Fruit fly (Drosophila melanogaster) ovary, adult (tissue): ENCODE data around the gene Srp19.
A peak's percentile ranks its signal among the peaks of the same experiment; 100 is the strongest.

Experiments
- CG17801 ChIP-seq: fragments of 200-800 bp; optimal IDR thresholded peaks from 2 replicates; lab custom pipeline; 2019; ENCODE audit warnings: missing biosample characterization, mild to moderate bottlenecking, missing genetic modification characterization, moderate library complexity; ENCODE audit not compliant: partially characterized antibody

Gene Srp19

DNA sequence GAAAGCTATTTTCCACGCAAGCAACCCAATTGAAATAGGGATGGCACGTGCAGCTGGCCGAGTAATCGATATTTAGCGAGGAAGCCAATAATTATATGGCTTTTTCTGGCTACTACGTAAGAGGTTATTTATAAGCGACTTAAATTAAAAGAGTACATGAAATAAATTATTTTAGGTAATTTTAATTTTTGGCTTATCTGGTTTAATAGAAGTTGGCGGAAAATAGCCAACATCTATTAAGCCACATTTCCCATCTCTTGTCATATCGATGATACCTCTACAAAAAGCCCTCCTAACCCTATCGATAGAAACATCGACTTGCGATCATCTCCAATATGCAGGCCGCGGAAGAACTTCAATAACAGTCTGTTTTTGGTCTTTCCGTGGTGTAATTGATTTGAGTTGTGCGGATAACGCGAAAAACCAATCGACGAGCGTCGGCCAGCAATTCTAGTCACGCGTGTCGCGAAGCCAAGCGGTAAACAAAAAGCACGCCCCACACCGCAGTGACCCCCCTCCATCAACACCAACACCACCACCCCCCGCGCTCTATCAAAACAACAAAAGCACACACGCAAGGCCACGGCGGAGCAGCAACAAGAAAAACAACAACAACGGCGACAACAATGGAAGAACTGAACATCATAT lies at the start of gene Srp19, which contains the start of gene qm:
Srp19 (minus strand) TSS at position 51 of the 648 bp plus-strand sequence.
qm (plus strand) TSS at position 330 of the 648 bp plus-strand sequence.
- TF ChIP-seq CG17801 (GFP tag; lab: Kevin White, UChicago): peak; percentile 45

DNA sequence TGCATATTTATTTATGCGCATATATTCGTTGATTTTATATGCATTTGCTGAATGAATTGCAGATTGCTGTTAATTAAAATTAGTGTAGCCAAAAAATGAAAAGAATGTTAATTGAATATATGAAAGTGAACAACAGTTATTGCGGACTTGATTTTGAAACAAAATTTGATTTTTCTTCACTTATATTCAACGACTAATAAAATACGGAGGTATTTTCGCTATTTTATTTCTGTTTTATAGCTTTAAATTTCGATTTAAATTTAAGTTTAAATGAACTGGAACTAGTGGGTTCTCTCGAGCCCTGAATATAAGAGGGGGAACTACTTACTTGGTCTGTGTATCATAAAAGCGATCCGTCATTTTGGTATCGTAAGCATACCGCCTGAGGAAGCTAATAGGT lies 48.2 kb upstream of the Srp19 start, which contains the start of gene CG32379:
CG32379 (plus strand) TSS at position 301 of the 400 bp plus-strand sequence.
- TF ChIP-seq CG17801 (GFP tag; lab: Kevin White, UChicago): no peak

DNA sequence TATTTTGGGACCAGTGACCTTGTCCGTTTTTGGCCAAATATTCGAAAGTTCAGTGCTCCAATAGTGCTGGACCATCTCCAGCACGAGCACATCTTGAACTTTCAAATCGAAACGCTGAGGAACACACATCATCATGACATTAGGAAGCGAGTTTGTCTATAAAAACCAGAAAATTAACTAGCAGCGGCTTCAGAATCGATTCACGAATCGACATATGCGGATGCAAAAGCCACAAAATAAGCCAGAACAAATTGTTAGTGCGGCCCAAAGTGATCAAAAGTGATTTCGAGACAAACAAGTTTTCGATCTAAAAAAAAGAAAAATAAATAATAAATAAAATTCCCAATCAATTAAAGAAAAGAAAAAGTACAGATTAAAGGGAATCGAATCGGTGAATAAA lies 42.6 kb upstream of the Srp19 start, which contains the start of gene CG8563:
CG8563 (plus strand) TSS at position 301 of the 400 bp plus-strand sequence.
- no peak for TF ChIP-seq CG17801 (GFP tag; lab: Kevin White, UChicago)

DNA sequence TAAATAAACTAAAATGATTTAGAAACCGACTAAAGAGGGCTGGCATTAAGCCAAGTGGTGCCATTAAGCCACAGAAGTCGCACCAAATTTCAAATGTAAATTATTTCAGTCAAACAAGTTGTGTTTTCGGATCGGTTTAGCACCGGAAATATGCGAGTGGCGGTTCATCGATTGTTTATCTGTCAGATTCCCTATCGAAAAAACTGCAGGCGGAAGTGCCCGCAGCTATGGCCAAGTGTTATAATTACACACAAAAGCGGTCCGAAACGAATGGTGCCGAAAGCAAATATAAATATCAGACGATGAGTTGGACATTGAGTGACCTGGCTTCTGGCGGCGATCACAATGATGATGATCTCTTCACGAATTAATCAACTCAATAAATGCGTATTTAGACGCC lies 42.2 kb upstream of the Srp19 start:
- TF ChIP-seq CG17801 (GFP tag; lab: Kevin White, UChicago): no peak

DNA sequence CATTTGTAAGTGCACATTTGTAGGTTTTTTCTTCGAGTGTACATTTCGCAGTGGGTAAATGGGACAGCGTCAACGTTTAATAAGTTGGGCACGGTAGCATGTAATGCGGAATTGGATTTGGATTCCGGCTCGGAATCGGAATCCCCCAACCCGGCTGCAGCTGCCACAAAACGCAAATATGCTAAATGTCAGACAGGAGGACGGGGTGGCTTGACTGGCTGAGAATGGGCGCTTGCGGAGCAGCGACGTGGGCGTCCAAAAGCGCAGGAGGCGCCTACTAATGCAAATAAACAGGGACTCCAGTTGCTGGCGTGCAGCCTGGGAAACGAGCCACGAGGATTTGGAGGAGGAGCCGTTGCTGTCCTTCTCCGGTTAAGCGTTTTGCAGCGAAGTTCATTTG lies 40.0 kb upstream of the Srp19 start, which contains the start of gene CG8564:
CG8564 (minus strand) TSS at position 101 of the 400 bp plus-strand sequence.
- no peak for TF ChIP-seq CG17801 (GFP tag; lab: Kevin White, UChicago)

DNA sequence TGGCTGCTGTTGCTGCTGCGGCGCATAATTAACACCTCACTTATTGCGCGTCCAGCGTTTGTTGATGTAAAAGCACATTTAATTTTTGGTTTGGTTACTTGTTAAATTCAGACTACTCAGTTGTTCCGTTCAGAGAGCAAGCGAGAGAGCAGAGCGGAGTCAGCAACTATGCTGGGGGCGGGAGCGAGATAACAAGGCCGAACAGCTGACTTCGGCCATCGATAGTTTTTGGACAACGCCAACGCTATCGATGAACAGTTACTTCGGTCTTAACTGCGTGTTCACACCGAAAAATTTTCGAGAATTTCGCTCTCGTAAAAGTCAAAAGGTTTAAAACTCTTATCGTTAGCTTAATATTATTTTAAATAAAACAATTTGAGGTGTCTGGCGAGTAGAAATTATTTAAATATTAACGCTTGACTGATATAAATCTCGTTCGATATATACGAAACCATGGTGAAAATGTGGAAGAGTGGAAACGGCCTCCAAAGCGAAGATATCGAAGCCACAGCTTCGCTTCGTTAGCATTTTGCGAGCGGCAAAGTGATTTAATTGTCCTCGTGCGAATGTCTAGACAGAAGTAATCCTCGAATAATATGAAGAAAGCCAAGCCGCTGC lies 33.6 kb upstream of the Srp19 start, which contains the start of the genes SMSr and smid:
SMSr (minus strand) TSS at position 116 of the 618 bp plus-strand sequence.
smid (plus strand) TSS at position 256 of the 618 bp plus-strand sequence.
- peak; percentile 26 for TF ChIP-seq CG17801 (GFP tag; lab: Kevin White, UChicago)

DNA sequence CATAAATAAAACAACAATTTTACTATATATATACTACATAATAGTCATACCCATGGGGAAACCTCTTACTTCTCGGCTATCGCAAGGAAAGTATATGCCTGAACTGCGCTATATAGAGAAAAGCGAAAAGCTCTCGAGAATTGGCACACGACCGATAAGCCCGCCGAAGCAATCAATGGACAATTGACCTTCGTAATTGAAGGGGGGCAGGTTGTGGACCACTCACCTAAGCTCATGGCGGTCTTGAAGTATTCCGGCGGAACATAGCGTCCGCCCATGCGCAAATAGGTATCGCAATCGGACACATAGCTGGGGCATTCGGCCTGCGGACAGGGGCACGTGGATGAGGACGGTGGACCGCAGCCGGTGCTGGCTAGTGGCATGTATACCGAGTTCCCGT lies 32.6 kb upstream of the Srp19 start:
- TF ChIP-seq CG17801 (GFP tag; lab: Kevin White, UChicago): no peak

DNA sequence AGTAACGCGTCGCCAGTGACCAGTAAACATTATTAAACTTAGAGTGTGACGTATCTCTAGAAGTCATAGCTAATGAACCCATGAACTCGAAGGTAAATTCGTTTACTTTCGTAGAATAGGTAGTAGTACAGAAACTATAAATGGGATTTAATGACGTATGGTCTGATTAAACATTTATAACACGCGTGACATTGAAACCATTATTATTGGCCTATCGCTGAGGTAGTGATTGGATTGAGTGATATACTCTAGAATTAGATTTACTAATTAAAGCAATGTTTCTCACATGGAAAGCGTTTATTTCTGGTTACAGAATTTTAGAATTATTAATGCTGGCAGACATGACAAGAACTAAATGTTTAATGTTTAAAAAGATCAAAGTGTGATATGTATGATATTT lies 29.0 kb upstream of the Srp19 start:
- TF ChIP-seq CG17801 (GFP tag; lab: Kevin White, UChicago): no peak

DNA sequence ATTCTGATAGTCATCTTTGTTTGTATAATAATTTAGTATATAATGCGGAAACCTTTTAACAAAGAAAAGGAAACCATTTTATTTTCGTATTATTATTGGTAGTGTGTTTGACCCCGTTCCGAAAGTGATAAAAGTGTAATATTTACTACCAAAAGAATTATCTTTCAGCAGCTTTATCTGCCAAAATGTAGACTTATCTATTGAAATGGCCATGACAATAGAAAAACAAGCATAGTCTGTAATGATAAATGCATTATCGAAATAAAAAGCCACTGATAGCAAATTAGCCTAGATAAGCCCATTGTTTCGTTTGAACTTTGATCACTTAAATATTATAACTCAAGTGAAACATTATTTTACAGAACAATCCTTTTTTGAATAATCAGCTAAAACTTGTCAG lies 28.3 kb upstream of the Srp19 start:
- TF ChIP-seq CG17801 (GFP tag; lab: Kevin White, UChicago): no peak

DNA sequence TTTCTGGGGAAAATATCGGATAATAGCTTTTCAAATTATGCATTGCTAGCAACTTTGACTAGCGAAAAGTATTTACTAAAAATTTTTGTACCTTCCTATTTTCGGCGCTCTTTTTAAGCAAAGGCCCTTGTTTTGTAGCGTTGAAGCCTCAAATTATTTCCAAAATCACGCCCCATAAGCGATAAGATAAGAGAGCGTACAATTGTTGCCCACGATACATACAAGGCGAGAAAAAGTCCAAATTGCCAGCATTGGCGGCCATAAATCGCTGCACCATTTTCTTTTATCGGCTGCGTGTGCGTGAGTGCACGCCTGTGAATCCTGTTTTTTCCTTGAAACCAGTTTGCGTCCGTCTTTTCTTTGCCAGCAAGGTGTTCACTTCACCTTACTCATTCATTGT lies 23.5 kb upstream of the Srp19 start:
- TF ChIP-seq CG17801 (GFP tag; lab: Kevin White, UChicago): no peak

DNA sequence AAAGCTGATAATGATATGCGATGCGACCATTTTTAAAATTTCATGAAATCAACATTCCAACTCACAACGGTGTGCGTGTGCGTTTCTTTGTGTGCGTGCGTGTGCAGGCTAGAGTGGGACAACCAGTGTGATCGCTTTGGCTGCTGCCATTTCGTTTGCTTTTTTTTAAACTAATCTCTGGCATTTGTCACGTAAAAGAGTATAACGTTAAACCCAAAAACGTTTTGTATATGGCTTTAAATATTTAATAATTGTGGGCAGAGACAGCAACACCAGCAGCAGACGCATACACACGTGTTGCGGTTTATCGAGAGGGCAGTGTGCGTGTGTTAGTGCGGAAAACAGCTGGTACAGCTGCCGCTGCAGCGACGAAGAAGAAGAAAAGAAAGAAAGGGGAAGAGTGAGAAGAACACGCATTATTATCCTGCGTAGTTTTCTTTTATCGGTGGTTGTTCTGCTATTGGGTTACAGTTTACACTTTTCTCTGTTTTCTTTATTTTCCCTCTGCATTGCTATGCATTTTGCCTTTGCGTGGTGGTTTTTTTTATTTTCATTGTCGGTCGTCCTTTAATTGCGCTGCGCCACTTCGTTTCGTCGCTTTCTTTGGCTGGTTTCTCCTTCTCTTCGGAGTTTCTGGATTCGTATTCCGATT lies 22.5 kb upstream of the Srp19 start:
- TF ChIP-seq CG17801 (GFP tag; lab: Kevin White, UChicago): no peak

DNA sequence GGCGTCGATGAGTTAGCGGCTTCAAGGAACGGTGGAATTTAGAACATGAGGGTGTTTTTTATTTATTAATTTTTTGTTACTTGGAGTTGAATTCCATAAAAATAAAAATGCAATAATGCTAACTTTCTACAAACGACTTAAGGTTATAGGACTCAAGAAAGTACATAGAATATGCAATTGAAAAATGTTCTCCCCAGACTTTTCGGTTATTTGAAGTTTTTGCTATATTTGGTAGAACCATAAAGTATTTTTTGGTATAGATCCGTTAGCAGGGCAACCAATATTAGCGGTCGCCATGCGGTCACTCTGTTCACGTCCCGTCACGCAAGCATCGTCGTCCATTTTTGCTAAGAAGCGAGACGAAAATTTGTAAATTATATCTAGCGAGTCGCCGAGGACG lies 21.7 kb upstream of the Srp19 start, which contains the start of gene akirin:
akirin (plus strand) TSS at position 301 of the 400 bp plus-strand sequence.
- no peak for TF ChIP-seq CG17801 (GFP tag; lab: Kevin White, UChicago)

DNA sequence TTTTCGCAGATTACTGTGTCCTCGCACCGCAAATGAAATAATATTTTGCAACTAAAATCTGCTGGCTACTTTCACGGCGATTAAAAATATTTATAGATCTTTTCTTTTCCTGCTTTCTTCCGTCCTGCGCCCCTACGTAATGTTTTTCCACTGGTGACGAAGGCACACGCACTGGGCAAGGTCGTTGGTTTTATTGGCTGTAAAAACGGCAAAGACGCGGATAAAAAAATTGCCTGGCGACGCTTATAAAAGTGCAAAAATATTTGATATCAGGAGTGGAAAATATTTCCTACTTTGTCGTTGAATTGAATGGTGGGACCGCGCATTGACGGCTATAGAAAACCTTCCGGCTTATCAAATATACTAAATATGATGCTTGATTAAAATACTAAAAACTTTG lies 21.1 kb upstream of the Srp19 start, which contains the start of gene Sh3beta:
Sh3beta (minus strand) TSS at position 327 of the 400 bp plus-strand sequence.
- TF ChIP-seq CG17801 (GFP tag; lab: Kevin White, UChicago): no peak

DNA sequence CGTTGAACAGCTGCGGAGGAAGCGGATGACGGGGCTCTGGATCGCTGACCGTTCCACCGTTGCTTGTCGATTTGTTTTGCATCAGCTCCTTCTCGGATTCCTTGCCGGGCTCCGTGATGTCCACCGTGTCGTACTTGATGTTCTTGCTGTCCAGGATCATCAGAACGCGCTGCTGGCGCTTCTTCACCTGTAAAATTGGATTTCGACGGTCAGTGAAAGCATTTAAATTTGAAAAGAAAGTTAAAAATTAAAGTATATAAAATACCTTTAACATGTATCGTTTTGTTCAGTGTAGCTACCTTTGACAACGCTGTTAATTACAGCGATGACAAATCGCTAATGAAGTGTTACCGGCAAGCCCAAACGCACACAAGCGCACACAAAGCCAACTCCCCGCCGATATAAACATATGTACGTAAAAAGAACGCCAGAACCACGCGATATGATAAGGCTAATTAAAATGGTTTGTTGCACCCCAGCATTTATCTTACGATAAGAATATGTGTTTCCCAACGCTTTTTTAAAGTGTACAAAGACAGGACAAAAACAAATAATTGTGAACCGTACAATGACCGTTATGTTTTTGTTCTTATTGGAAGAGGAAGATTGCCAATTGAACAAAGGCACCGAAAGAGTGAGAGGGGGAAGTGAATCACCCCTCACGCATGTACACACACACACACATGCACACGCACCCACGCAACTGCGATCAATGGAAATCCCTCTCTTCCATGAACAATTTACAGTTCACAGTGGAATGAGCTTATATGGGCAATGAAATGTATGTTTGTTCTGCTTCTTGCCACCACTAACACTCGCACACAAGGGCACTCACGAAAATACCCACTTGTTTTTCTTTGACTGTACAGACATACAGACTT lies 20.2 kb upstream of the Srp19 start:
- peak; percentile 19 for TF ChIP-seq CG17801 (GFP tag; lab: Kevin White, UChicago)
